Worm (Caenorhabditis elegans) whole organism, L1 larva: ENCODE data around the gene Y116A8A.4.
A peak's percentile ranks its signal among the peaks of the same experiment; 100 is the strongest.

Experiments
- C16A3.4 ChIP-seq: fragments of 150-350 bp; optimal IDR thresholded peaks from 2 replicates; lab custom pipeline; 2014; ENCODE audit warnings: missing biosample characterization, missing genetic modification characterization
- C34B4.2 ChIP-seq: sonication (generic microtip); optimal IDR thresholded peaks from 2 replicates; lab custom pipeline; 2017; ENCODE audit warnings: mild to moderate bottlenecking, missing genetic modification characterization, missing compliant biosample characterization
- F16B12.6 ChIP-seq: fragments of 150-350 bp; optimal IDR thresholded peaks from 2 replicates; lab custom pipeline; 2014; ENCODE audit warnings: missing biosample characterization, missing genetic modification characterization
- ama-1 ChIP-seq: fragments of 150-350 bp; optimal IDR thresholded peaks from 2 replicates; lab custom pipeline; 2014
- blmp-1 ChIP-seq: fragments of 150-350 bp; optimal IDR thresholded peaks from 2 replicates; lab custom pipeline; 2014; ENCODE audit warnings: missing biosample characterization, missing genetic modification characterization
- ceh-8 ChIP-seq: fragments of 200-800 bp; sonication (Bioruptor generic); optimal IDR thresholded peaks from 2 replicates; lab custom pipeline; 2018; ENCODE audit warnings: mild to moderate bottlenecking, missing genetic modification characterization, moderate library complexity, missing compliant biosample characterization
- ceh-82 ChIP-seq, 3 experiments: fragments of 150-350 bp in 1 of 3; sonication (generic microtip) in 2 of 3; optimal IDR thresholded peaks; 2 replicates each; lab custom pipeline; 2014 to 2017; ENCODE audit warnings: missing biosample characterization in 3 of 3, missing genetic modification characterization in 3 of 3
- dpl-1 ChIP-seq, 3 experiments: fragments of 150-350 bp in 2 of 3; sonication (generic microtip) in 1 of 3; optimal IDR thresholded peaks; 2 replicates each; lab custom pipeline; 2014 to 2017; ENCODE audit warnings: missing biosample characterization in 3 of 3, missing genetic modification characterization in 3 of 3, missing genetic modification reagents in 3 of 3
- dsc-1 ChIP-seq: sonication (generic microtip); optimal IDR thresholded peaks from 2 replicates; lab custom pipeline; 2016; ENCODE audit warnings: mild to moderate bottlenecking, missing genetic modification characterization, missing compliant biosample characterization
- efl-1 ChIP-seq, 4 experiments: fragments of 150-350 bp; optimal IDR thresholded peaks in 3 of 4; peaks in 1 of 4; 1 replicate in 1 of 4; 2 replicates in 3 of 4; lab custom pipeline; 2014; ENCODE audit warnings: missing biosample characterization in 2 of 4, missing genetic modification characterization in 2 of 4, missing genetic modification reagents in 2 of 4
- elt-3 ChIP-seq, 6 experiments: fragments of 150-350 bp in 1 of 6; sonication (generic microtip); optimal IDR thresholded peaks; 2 replicates each; lab custom pipeline; 2017 to 2018; ENCODE audit warnings: missing biosample characterization in 6 of 6, missing genetic modification characterization in 6 of 6, inconsistent platforms in 1 of 6
- ets-5 ChIP-seq: fragments of 200-800 bp; sonication (Bioruptor generic); IDR thresholded peaks from 2 replicates; pipeline ENCODE4 v1.3.6; 2022; ENCODE audit warnings: missing genetic modification characterization, missing compliant biosample characterization
- fkh-4 ChIP-seq: sonication (generic microtip); optimal IDR thresholded peaks from 2 replicates; lab custom pipeline; 2016; ENCODE audit warnings: missing compliant biosample characterization, missing genetic modification characterization, borderline replicate concordance
- fkh-8 ChIP-seq: sonication (generic microtip); optimal IDR thresholded peaks from 2 replicates; lab custom pipeline; 2016; ENCODE audit warnings: mild to moderate bottlenecking, missing genetic modification characterization, missing compliant biosample characterization
- fos-1 ChIP-seq: fragments of 150-350 bp; optimal IDR thresholded peaks from 2 replicates; lab custom pipeline; 2014; ENCODE audit warnings: missing biosample characterization, missing genetic modification characterization
- hlh-17 ChIP-seq: fragments of 200-800 bp; sonication (Bioruptor generic); optimal IDR thresholded peaks from 2 replicates; lab custom pipeline; 2018; ENCODE audit warnings: missing genetic modification characterization, mild to moderate bottlenecking, missing compliant biosample characterization, moderate library complexity, borderline replicate concordance
- hlh-4 ChIP-seq: sonication (generic microtip); optimal IDR thresholded peaks from 2 replicates; lab custom pipeline; 2016; ENCODE audit warnings: mild to moderate bottlenecking, missing genetic modification characterization, missing compliant biosample characterization
- irx-1 ChIP-seq: sonication (generic microtip); optimal IDR thresholded peaks from 2 replicates; lab custom pipeline; 2016; ENCODE audit warnings: missing genetic modification characterization, missing compliant biosample characterization
- isw-1 ChIP-seq: fragments of 200-800 bp; sonication (Bioruptor generic); IDR thresholded peaks from 2 replicates; pipeline ENCODE4 v1.3.6; 2022; ENCODE audit warnings: missing genetic modification characterization, missing compliant biosample characterization
- lin-15B ChIP-seq: fragments of 150-350 bp; sonication (generic microtip); optimal IDR thresholded peaks from 3 replicates; lab custom pipeline; 2014; ENCODE audit warnings: missing biosample characterization, missing genetic modification characterization
- lin-35 ChIP-seq, 2 experiments: fragments of 150-350 bp; optimal IDR thresholded peaks; 2 replicates each; lab custom pipeline; 2014; ENCODE audit warnings: missing biosample characterization in 2 of 2, missing genetic modification characterization in 2 of 2, missing genetic modification reagents in 2 of 2
- lsy-2 ChIP-seq, 2 experiments: fragments of 150-350 bp; optimal IDR thresholded peaks; 2 replicates each; lab custom pipeline; 2014; ENCODE audit warnings: missing biosample characterization in 2 of 2, missing genetic modification characterization in 2 of 2
- mep-1 ChIP-seq: fragments of 150-350 bp; optimal IDR thresholded peaks from 2 replicates; lab custom pipeline; 2014; ENCODE audit warnings: missing biosample characterization, missing genetic modification characterization
- nhr-19 ChIP-seq: fragments of 200-800 bp; sonication (Bioruptor generic); conservative IDR thresholded peaks from 2 replicates; pipeline ENCODE4 v1.3.6; 2022; ENCODE audit warnings: missing genetic modification characterization, missing compliant biosample characterization
- nhr-237 ChIP-seq: fragments of 150-350 bp; optimal IDR thresholded peaks from 2 replicates; lab custom pipeline; 2014; ENCODE audit warnings: missing biosample characterization, missing genetic modification characterization
- nhr-71 ChIP-seq: sonication (generic microtip); optimal IDR thresholded peaks from 2 replicates; lab custom pipeline; 2016; ENCODE audit warnings: mild to moderate bottlenecking, missing genetic modification characterization, moderate library complexity, missing compliant biosample characterization
- nhr-77 ChIP-seq: fragments of 150-350 bp; optimal IDR thresholded peaks from 2 replicates; lab custom pipeline; 2014; ENCODE audit warnings: missing biosample characterization, missing genetic modification characterization
- nhr-84 ChIP-seq: sonication (generic microtip); optimal IDR thresholded peaks from 2 replicates; lab custom pipeline; 2017; ENCODE audit warnings: missing biosample characterization, missing genetic modification characterization
- nhr-85 ChIP-seq: sonication (generic microtip); peaks from one replicate; lab custom pipeline; 2016; ENCODE audit warnings: missing genetic modification characterization, inconsistent platforms, missing compliant biosample characterization
- pqm-1 ChIP-seq: sonication (generic microtip); optimal IDR thresholded peaks from 3 replicates; lab custom pipeline; 2017; ENCODE audit warnings: missing biosample characterization, missing genetic modification characterization
- skn-1 ChIP-seq: fragments of 150-350 bp; optimal IDR thresholded peaks from 2 replicates; lab custom pipeline; 2014; ENCODE audit warnings: missing biosample characterization, missing genetic modification characterization
- snpc-4 ChIP-seq: fragments of 150-350 bp; optimal IDR thresholded peaks from 2 replicates; lab custom pipeline; 2014; ENCODE audit warnings: missing biosample characterization, missing genetic modification characterization
- snu-23 ChIP-seq: sonication (generic microtip); optimal IDR thresholded peaks from 2 replicates; lab custom pipeline; 2016; ENCODE audit warnings: missing genetic modification characterization, missing compliant biosample characterization
- sptf-1 ChIP-seq: fragments of 150-350 bp; optimal IDR thresholded peaks from 2 replicates; lab custom pipeline; 2014; ENCODE audit warnings: missing biosample characterization, missing genetic modification characterization
- tbx-2 ChIP-seq: sonication (generic microtip); optimal IDR thresholded peaks from 2 replicates; lab custom pipeline; 2016; ENCODE audit warnings: missing genetic modification characterization, missing compliant biosample characterization
- unc-130 ChIP-seq: fragments of 150-350 bp; optimal IDR thresholded peaks from 2 replicates; lab custom pipeline; 2017; ENCODE audit warnings: missing biosample characterization, missing genetic modification characterization, inconsistent platforms
- unc-86 ChIP-seq: sonication (generic microtip); optimal IDR thresholded peaks from 2 replicates; lab custom pipeline; 2016; ENCODE audit warnings: missing genetic modification characterization, missing compliant biosample characterization
- unc-98 ChIP-seq: fragments of 200-800 bp; sonication (Bioruptor generic); IDR thresholded peaks from 2 replicates; pipeline ENCODE4 v1.3.6; 2022; ENCODE audit warnings: missing genetic modification characterization, missing compliant biosample characterization
- vab-15 ChIP-seq: sonication (generic microtip); optimal IDR thresholded peaks from 2 replicates; lab custom pipeline; 2017; ENCODE audit warnings: missing genotype, mild to moderate bottlenecking, missing genetic modification characterization, missing compliant biosample characterization
- xbp-1 ChIP-seq: sonication (generic microtip); optimal IDR thresholded peaks from 2 replicates; lab custom pipeline; 2016; ENCODE audit warnings: missing genetic modification characterization, missing compliant biosample characterization
- zag-1 ChIP-seq: fragments of 150-350 bp; optimal IDR thresholded peaks from 2 replicates; lab custom pipeline; 2014; ENCODE audit warnings: missing biosample characterization, missing genetic modification characterization
- zip-4 ChIP-seq: fragments of 200-800 bp; sonication (Bioruptor generic); optimal IDR thresholded peaks from 2 replicates; lab custom pipeline; 2018; ENCODE audit warnings: mild to moderate bottlenecking, missing genetic modification characterization, moderate library complexity, missing compliant biosample characterization
- ztf-11 ChIP-seq, 2 experiments: sonication (generic microtip); optimal IDR thresholded peaks; 2 replicates each; lab custom pipeline; 2016 to 2017; ENCODE audit warnings: missing genetic modification characterization in 2 of 2, missing biosample characterization in 1 of 2, missing compliant biosample characterization in 1 of 2

Gene Y116A8A.4

ce11 chrIV:16854790-16855189, 32.2 kb downstream of the Y116A8A.4 start, which contains the start of gene map-2:
TSS of gene map-2 (minus strand) at chrIV:16854890.
- TF ChIP-seq ceh-8 (no peak), nhr-85 (tag; lab: Kevin White, UChicago) (no peak), snpc-4 (tag; lab: Kevin White, UChicago) (no peak), unc-98 (no peak), isw-1 (GFP tag; lab: Robert Waterston, UW) (no peak), ets-5 (no peak), fos-1 (tag; lab: Kevin White, UChicago) (no peak), zip-4 (GFP tag; lab: Kevin White, UChicago) (no peak), irx-1 (tag; lab: Kevin White, UChicago) (no peak), sptf-1 (tag; lab: Kevin White, UChicago) (no peak), fkh-4 (tag; lab: Kevin White, UChicago) (no peak), nhr-237 (tag; lab: Kevin White, UChicago) (no peak)

ce11 chrIV:16860702-16861101, 38.1 kb downstream of the Y116A8A.4 start:
- TF ChIP-seq C34B4.2 (no peak), nhr-77 (no peak), unc-130 (tag; lab: Kevin White, UChicago) (no peak), elt-3 (tag; optimal IDR thresholded peaks at IDR 0.05; lab: Kevin White, UChicago) (no peak), isw-1 (GFP tag; lab: Robert Waterston, UW) (no peak), hlh-4 (tag; lab: Kevin White, UChicago) (no peak), snu-23 (GFP tag; lab: Kevin White, UChicago) (no peak), ceh-8 (no peak), ets-5 (no peak), blmp-1 (tag; lab: Kevin White, UChicago) (no peak), vab-15 (tag; lab: Kevin White, UChicago) (no peak), fkh-8 (tag; lab: Kevin White, UChicago) (no peak), tbx-2 (no peak), zip-4 (GFP tag; lab: Kevin White, UChicago) (no peak), zag-1 (tag; lab: Kevin White, UChicago) (no peak)

- TF ChIP-seq hlh-4 (tag; lab: Kevin White, UChicago) (no peak), blmp-1 (tag; lab: Kevin White, UChicago) (peak; percentile 20), ama-1 (no peak), efl-1 (optimal IDR thresholded peaks at IDR 0.05; lab: Kevin White, UChicago) (peak; percentile 42 to 43), efl-1 (GFP tag; optimal IDR thresholded peaks at IDR 0.05 in 1 of 2; lab: Kevin White, UChicago) (peak; percentile 48 to 81), hlh-17 (GFP tag; lab: Kevin White, UChicago) (no peak), dpl-1 (GFP tag; optimal IDR thresholded peaks at IDR 0.05; lab: Kevin White, UChicago) (peak; percentile 25 to 49 (median 37)), snpc-4 (tag; lab: Kevin White, UChicago) (peak; percentile 5), nhr-84 (tag; lab: Kevin White, UChicago) (no peak), tbx-2 (peak; percentile 29), dsc-1 (tag; lab: Kevin White, UChicago) (peak; percentile 9), skn-1 (peak; percentile 95), mep-1 (tag; lab: Kevin White, UChicago) (peak; percentile 53), nhr-19 (peak; percentile 10; the same call in 1 of the 2 replicates), ztf-11 (tag; optimal IDR thresholded peaks at IDR 0.05; lab: Kevin White, UChicago) (no peak), pqm-1 (no peak), ceh-82 (tag; optimal IDR thresholded peaks at IDR 0.05; lab: Kevin White, UChicago) (peak; percentile 69 to 75 (median 70)), snu-23 (GFP tag; lab: Kevin White, UChicago) (peak; percentile 58), isw-1 (GFP tag; lab: Robert Waterston, UW) (peak; percentile 26; the same call in 1 of the 2 replicates), elt-3 (tag; optimal IDR thresholded peaks at IDR 0.05; lab: Kevin White, UChicago) (no peak), lsy-2 (tag; optimal IDR thresholded peaks at IDR 0.05; lab: Kevin White, UChicago) (peak; percentile 56 to 71), lin-35 (GFP tag; optimal IDR thresholded peaks at IDR 0.05; lab: Kevin White, UChicago) (peak; percentile 30 to 43), unc-86 (peak; percentile 11), F16B12.6 (tag; lab: Kevin White, UChicago) (peak; percentile 6), nhr-71 (tag; lab: Kevin White, UChicago) (peak; percentile 53), zip-4 (GFP tag; lab: Kevin White, UChicago) (peak; percentile 62), xbp-1 (tag; lab: Kevin White, UChicago) (peak; percentile 48), C16A3.4 (tag; lab: Kevin White, UChicago) (peak; percentile 62), lin-15B (tag; lab: Kevin White, UChicago) (peak; percentile 17), unc-130 (tag; lab: Kevin White, UChicago) (peak; percentile 4)
Measured at ce11 chrIV:16863431-16863895, 40.8 kb downstream of the Y116A8A.4 start, which contains the start of the genes mel-46 and lsy-13. TSS of gene mel-46 (minus strand) at chrIV:16863481. TSS of gene lsy-13 (plus strand) at chrIV:16863870.
